Worm (Caenorhabditis elegans): ENCODE measurements around the gene T22D1.17.

Gene T22D1.17

DNA sequence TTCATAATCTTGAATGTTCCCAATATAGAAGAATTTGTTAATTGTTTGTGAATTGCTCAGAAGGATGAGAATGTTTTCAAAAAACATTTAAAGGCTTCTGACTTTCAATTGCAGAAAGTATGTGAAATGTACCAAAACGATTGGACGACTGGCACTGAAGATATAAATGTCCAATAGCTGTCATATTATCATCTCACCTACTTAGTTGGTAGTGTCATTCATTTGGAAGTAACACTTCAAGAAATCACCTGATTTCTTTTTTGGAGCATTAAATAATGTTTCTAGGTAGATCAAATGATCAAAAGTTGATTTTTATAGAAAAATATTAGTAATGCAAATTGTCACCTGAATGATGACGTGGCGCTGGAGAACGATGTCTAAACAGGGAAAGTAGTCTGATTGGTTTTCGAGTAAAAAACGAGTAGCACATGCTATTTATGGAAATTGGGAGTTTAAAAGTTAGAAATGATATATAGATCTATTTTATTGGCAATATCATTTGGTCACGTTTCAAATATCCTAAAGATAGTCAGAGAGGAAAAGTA lies 26.1 kb upstream of the T22D1.17 start:
- TF ChIP-seq sptf-1 (tag; optimal IDR thresholded peaks at IDR 0.05), result no peak
- no peak for TF ChIP-seq flh-1 (GFP tag; optimal IDR thresholded peaks at IDR 0.05)
- no peak for TF ChIP-seq nhr-28 (tag; optimal IDR thresholded peaks at IDR 0.05)

DNA sequence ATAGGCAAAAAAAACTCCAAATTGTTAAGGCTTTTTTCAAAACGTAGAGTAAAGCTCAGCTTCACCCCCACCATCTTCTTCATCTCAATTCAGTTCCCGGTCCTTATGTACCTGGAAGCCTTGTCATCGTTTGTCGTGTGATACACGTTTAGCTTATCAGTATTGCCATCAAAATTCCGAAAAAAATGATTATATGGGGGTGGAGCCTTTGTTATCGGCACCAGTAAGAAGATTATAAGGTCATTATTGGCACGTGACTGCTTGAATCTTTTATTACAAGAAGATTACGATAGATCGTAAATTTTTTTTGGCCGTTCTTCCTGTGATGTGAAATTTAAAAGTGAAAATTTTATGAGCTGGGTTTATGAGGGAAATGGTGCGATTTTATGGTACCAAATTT lies 25.4 kb upstream of the T22D1.17 start:
- TF ChIP-seq ceh-43 (GFP tag; optimal IDR thresholded peaks at IDR 0.05) (no peak), bed-3 (GFP tag; optimal IDR thresholded peaks at IDR 0.05) (no peak), blmp-1 (tag; optimal IDR thresholded peaks at IDR 0.05) (no peak), ztf-11 (tag; optimal IDR thresholded peaks at IDR 0.05) (no peak), lsy-2 (tag; optimal IDR thresholded peaks at IDR 0.05) (no peak), snpc-4 (tag; optimal IDR thresholded peaks at IDR 0.05) (no peak), ceh-83 (GFP tag; optimal IDR thresholded peaks at IDR 0.05) (no peak), hlh-1 (tag; optimal IDR thresholded peaks at IDR 0.05) (no peak)

DNA sequence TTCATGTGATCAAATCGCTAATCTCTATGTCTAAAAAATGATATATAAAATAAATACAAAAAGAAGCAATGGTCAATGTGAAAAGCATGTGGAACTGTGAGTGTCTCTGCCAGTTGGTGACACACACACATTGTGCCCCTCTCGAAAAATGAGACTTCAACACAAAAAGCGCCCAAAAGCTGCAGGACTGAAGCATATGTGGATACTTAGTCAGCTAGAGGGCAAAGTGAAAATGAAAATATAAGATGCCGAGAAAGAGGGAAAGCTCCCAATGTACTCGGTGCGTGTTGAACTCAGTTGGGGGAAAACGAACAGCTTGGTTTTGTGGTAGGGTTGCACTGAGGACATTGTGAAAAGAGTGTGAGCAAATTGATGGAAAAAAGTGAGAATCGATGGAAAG lies 24.6 kb upstream of the T22D1.17 start:
- TF ChIP-seq ceh-83 (GFP tag; optimal IDR thresholded peaks at IDR 0.05), result no peak
- TF ChIP-seq nhr-12 (tag; optimal IDR thresholded peaks at IDR 0.05), result no peak
- peak; percentile 21 for TF ChIP-seq unc-62 (GFP tag; optimal IDR thresholded peaks at IDR 0.05)
- TF ChIP-seq nhr-76 (tag; optimal IDR thresholded peaks at IDR 0.05), result no peak
- TF ChIP-seq hlh-1 (tag; optimal IDR thresholded peaks at IDR 0.05), result peak; percentile 45
- no peak for TF ChIP-seq mab-5 (tag; optimal IDR thresholded peaks at IDR 0.05)
- TF ChIP-seq lin-13 (tag; optimal IDR thresholded peaks at IDR 0.05), result no peak
- TF ChIP-seq ceh-39 (tag; optimal IDR thresholded peaks at IDR 0.05), result no peak
- TF ChIP-seq unc-120 (tag; optimal IDR thresholded peaks at IDR 0.05; ENCODE audit: poor library complexity, severe bottlenecking), result no peak
- peak; percentile 57 for TF ChIP-seq ces-1 (GFP tag; optimal IDR thresholded peaks at IDR 0.05)

DNA sequence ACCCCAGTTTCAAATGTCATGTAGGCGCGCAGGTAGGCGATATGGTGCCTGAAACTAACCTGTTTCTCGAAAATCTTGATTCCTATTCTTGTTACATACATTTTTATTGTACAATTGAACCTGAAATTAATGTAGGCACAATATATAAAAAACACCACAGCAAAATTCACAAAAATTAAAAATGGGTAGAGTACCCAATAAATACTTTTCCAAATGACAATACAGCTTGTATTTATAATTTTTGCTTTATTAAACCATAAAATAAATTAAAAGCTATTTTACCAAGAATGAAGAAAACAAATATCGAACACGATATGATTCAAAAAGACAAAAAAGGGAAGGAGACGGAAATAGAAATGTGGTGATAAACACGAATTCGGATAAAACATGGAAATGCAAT lies 22.5 kb upstream of the T22D1.17 start, which contains the start of gene tre-2:
TSS of gene tre-2 (minus strand) at position 101 of the 400 bp plus-strand sequence.
- no peak for TF ChIP-seq blmp-1 (tag; optimal IDR thresholded peaks at IDR 0.05)
- TF ChIP-seq ceh-83 (GFP tag; optimal IDR thresholded peaks at IDR 0.05), result no peak
- no peak for TF ChIP-seq cnd-1 (tag; optimal IDR thresholded peaks at IDR 0.05)
- TF ChIP-seq ceh-39 (tag; optimal IDR thresholded peaks at IDR 0.05), result no peak

DNA sequence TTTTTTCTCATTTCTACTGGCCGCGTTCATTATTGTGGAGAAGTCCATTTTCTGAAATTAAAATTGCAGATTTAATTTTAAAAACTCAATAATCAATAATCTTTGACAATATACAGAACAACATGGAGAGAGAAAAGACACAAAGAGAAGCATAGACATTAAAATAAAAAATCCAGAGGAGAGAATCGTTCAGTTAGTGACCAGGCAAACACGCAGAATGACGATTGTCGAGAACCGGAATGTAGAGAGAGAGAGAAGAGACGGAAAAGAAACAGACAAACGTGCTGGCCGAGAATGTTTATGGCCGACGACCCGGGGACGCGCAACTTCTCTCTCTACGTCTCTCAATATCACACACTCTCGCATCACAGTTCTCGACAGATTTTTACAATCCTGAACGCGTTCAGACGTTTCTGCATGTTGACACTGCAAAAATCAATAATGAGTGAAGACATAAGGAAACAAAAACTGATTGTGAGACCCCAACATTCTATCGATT lies 18.1 kb upstream of the T22D1.17 start, which contains the start of the genes T05A12.3 and T05A12.4:
TSS of gene T05A12.3 (minus strand) at position 51 of the 499 bp plus-strand sequence.
TSS of gene T05A12.4 (plus strand) at position 348 of the 499 bp plus-strand sequence.
- peak; percentile 5 for TF ChIP-seq ces-1 (GFP tag; optimal IDR thresholded peaks at IDR 0.05)
- peak; percentile 24 for TF ChIP-seq lsy-2 (tag; optimal IDR thresholded peaks at IDR 0.05)
- TF ChIP-seq drap-1 (GFP tag; optimal IDR thresholded peaks at IDR 0.05), result peak; percentile 27
- no peak for TF ChIP-seq elt-3 (tag; optimal IDR thresholded peaks at IDR 0.05)

DNA sequence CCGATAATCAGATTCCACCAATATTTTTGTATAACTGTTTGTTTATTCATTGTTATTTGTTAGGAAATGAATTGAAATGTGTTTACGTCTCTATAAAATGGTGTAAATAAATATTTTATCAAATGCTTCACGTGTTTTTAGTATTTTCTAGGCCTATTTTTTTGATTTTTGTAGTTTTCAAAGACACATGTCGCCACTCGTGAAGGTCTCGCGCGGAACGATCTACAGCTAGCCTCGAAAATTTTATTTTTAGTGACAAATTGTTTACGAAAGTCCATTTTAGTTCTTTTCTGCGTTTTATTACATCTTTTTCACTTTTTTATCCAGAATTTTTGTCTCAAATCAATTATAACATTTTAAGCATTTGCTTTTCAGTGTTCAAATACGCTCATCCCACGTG lies 2.2 kb upstream of the T22D1.17 start, which contains the start of gene T22D1.5:
TSS of gene T22D1.5 (plus strand) at position 376 of the 400 bp plus-strand sequence.
- no peak for TF ChIP-seq lin-13 (tag; optimal IDR thresholded peaks at IDR 0.05)
- TF ChIP-seq hlh-1 (tag; optimal IDR thresholded peaks at IDR 0.05), result no peak
- no peak for TF ChIP-seq ham-2 (GFP tag; optimal IDR thresholded peaks at IDR 0.05)
- no peak for TF ChIP-seq flh-1 (GFP tag; optimal IDR thresholded peaks at IDR 0.05)
- no peak for TF ChIP-seq nhr-237 (tag; optimal IDR thresholded peaks at IDR 0.05)
- TF ChIP-seq elt-3 (tag; optimal IDR thresholded peaks at IDR 0.05), result no peak

DNA sequence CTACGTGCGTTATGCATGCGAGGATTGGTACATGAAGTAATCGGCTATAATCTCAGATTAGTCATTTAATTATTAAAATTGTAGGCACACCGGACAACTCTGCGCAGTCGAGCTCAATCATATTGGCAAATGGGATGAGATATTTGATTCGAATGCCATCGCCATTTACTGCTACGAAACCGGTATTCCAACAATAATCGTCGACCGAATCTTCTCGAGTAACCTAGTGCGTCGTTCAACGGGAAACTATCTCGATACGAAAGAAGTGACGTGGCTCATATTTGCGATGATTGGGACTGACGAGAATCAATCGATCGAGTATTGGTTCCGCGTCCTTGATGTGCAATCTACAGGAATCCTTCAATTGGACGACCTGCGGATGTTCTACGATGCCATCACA lies 1.2 kb upstream of the T22D1.17 start:
- no peak for TF ChIP-seq drap-1 (GFP tag; optimal IDR thresholded peaks at IDR 0.05)
- no peak for TF ChIP-seq zip-8 (tag; optimal IDR thresholded peaks at IDR 0.05)

DNA sequence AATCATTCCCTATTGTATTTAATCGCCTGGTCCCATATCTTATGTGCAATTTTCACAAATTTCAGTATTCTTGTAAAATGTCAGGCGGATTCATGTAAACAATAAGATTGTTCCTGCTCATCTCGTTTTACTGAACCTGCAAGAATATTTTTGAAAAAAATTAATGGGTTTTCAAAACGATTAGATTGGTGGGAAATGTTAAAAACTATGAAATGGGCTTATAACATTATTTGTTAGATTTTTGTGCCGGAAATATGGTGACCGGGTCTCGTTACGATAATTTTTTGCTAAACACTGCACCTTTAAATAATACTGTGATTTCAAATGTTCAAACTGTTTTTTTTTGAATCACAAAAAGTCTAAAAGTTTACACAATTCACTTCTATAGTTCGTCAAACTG lies 369 bp upstream of the T22D1.17 start:
- no peak for TF ChIP-seq mep-1 (tag; optimal IDR thresholded peaks at IDR 0.05)
- no peak for TF ChIP-seq ceh-43 (GFP tag; optimal IDR thresholded peaks at IDR 0.05)
- no peak for TF ChIP-seq ham-2 (GFP tag; optimal IDR thresholded peaks at IDR 0.05)
- TF ChIP-seq mls-2 (tag; optimal IDR thresholded peaks at IDR 0.05), result no peak
- no peak for TF ChIP-seq unc-39 (tag; optimal IDR thresholded peaks at IDR 0.05)
- TF ChIP-seq unc-62 (GFP tag; optimal IDR thresholded peaks at IDR 0.05), result no peak
- TF ChIP-seq drap-1 (GFP tag; optimal IDR thresholded peaks at IDR 0.05), result no peak
- no peak for TF ChIP-seq sptf-1 (tag; optimal IDR thresholded peaks at IDR 0.05)
- no peak for TF ChIP-seq mab-5 (tag; optimal IDR thresholded peaks at IDR 0.05)
- TF ChIP-seq lin-13 (tag; optimal IDR thresholded peaks at IDR 0.05), result no peak
- TF ChIP-seq sem-2 (GFP tag; optimal IDR thresholded peaks at IDR 0.05), result no peak
- no peak for TF ChIP-seq snpc-4 (tag; optimal IDR thresholded peaks at IDR 0.05)
- no peak for TF ChIP-seq hlh-1 (tag; optimal IDR thresholded peaks at IDR 0.05)
- no peak for TF ChIP-seq flh-1 (GFP tag; optimal IDR thresholded peaks at IDR 0.05)
- no peak for TF ChIP-seq elt-1 (tag; optimal IDR thresholded peaks at IDR 0.05; ENCODE audit: borderline replicate concordance, insufficient read depth)
- TF ChIP-seq nhr-28 (tag; optimal IDR thresholded peaks at IDR 0.05), result no peak
- TF ChIP-seq bed-3 (GFP tag; optimal IDR thresholded peaks at IDR 0.05), result no peak
- no peak for TF ChIP-seq elt-3 (tag; optimal IDR thresholded peaks at IDR 0.05)
